Fruit fly (Drosophila melanogaster): ENCODE measurements around the gene Kap3.

The Kap3 gene

DNA sequence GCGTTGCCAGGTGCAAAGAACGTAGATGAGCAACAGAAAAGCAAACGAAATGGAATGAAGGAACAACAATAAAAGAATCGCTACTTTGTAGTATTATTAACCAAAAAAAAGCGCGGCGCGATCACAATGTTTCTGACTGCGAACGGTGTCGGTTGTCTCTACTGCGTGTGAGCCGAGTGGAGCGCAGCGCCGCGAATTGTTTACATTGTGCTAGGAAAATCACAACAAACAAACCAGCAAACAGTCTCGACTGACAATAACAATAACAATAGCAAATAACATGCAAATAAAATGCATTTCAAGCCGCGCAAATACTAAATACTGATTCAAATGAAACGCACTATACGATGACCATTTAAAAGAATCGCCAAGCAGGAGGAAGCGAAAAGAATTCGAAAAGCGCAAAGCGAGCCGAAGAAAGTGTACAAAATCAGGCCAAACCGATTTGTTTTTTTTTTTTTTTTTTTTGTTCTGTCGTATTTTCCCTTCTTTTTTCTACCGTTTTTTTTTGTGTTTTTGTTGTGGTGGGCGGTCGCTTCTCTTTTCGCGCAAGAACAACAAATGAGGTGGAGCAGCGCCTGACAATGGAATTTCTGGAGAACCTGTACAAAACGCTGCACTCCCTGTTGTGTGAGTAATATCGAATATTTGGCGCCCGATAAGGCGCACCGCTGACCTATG lies at the start of gene Kap3, which contains the start of gene CG34348:
Gene Kap3 (minus strand): TSS at position 217 of the 681 bp plus-strand sequence.
Gene CG34348 (plus strand): TSS at position 6 of the 681 bp plus-strand sequence.
- no peak for TF ChIP-seq CG17801 (GFP tag; optimal IDR thresholded peaks at IDR 0.05; ENCODE audit: partially characterized antibody)

DNA sequence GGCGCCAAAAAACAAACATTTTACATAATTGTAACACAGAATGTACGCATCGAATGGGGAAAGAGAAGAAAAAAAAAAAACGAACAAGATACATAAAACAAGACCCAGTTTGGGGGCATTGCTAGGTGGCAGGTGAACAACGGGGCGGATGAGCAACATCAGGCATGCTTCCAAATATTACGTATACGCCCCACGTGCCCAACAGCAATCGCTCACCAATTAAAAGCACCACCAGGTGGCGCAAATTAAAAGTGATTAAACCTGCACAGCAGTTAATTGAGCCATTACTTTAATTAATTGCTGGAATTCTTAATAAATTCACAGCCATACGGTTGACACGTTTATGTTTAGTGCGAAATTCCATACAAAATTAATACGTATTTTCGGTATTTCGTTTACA lies 45.6 kb upstream of the Kap3 start:
- no peak for TF ChIP-seq CG17801 (GFP tag; optimal IDR thresholded peaks at IDR 0.05; ENCODE audit: partially characterized antibody)

DNA sequence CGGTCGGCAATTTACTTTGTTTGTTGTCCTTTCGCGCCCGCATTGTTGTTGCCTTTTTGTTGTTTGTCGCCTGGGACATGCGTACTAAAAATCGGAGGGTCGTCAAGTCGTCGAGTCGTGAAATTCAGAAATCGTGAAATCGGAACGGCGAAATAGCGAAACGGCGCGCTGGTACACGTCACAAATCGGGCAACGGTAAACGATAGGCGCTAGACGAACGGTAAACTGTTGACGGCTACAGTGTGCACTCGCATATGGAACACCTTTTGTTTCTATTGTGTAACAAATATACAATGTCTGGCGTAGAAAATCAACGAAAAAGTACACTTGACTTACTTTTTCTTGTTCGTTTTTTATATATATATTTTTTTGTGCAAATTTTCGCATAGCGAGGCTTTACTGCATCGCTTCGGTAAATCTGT lies 44.1 kb upstream of the Kap3 start:
- no peak for TF ChIP-seq CG17801 (GFP tag; optimal IDR thresholded peaks at IDR 0.05; ENCODE audit: partially characterized antibody)

DNA sequence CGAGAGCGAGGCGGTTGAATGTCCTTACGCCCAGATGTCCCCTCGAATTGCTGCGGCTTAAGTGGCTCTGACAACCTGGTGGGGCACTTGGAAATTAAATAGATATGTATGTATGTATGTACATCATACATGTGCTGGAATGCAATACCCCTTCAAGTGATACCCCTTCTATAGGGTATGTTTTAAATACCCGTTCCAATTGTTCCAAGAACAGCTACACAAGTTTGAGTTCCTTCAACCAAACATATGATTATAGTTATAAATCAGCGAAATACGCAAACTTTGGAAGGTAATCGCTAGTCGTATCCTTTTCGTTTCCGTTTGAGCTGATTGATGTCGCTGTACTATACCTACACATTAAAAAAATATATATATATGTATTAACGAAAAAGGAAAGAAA lies 43.6 kb upstream of the Kap3 start:
- no peak for TF ChIP-seq CG17801 (GFP tag; optimal IDR thresholded peaks at IDR 0.05; ENCODE audit: partially characterized antibody)

DNA sequence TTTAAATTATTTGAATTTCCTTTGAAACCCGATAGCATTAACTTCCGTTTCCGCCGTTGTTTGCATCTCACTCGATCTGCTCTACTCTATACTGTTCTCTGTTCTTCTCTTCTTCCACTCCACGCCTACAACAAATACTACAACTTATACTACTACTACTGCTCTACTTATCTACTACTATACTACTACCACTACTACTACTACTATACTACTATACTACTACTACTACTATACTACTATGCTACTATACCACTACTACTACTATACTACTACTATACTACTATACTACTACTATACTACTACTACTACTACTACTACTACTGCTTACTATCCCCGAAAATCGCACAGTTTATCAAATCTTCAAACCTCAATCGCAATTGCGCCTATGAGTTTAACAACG lies 42.7 kb upstream of the Kap3 start:
- TF ChIP-seq CG17801 (GFP tag; optimal IDR thresholded peaks at IDR 0.05; ENCODE audit: partially characterized antibody) = no peak

- no peak for TF ChIP-seq CG17801 (GFP tag; optimal IDR thresholded peaks at IDR 0.05; ENCODE audit: partially characterized antibody)
These were observed 39.9 kb upstream of the Kap3 start for dm6 chrX:11379747-11380146.

DNA sequence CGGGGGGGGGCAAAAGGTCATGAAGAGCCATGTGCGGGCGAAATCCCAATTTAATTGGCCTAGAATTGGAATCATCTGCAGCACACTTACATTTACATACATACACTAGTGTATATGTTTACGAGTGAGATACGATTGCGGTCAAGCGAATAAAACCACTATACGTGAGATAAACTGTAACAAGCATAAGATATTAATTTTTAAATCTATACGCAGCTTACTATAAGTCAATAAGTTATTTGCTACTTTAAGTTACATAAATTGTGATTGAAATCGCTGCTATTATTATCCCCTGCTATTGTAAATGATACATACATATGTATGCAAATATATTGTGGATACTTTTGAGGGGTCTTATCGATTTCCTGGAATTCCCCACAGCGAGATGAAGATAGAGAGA lies 39.3 kb upstream of the Kap3 start:
- peak; percentile 48 for TF ChIP-seq CG17801 (GFP tag; optimal IDR thresholded peaks at IDR 0.05; ENCODE audit: partially characterized antibody)

dm6 chrX:11378388-11378787 lies 38.5 kb upstream of the Kap3 start:
- no peak for TF ChIP-seq CG17801 (GFP tag; optimal IDR thresholded peaks at IDR 0.05; ENCODE audit: partially characterized antibody)

DNA sequence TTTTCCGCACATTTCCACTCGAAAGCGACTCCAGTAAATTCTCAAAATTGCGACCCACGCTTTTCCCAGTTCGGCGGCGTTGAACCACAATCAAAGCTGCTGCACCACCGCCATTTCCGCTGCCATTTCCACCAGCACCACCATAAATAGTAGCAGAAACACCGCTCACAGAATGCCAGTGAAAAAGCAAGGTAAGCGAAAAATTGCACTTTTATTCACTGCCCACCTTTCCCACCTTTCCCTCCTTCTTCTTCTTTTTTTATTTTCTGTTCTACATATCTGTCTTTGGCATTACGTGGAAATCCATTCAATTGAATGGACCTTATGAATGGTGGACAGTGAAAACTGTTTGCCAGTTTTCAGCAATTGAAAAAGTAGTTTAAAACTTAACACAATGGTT lies 34.4 kb upstream of the Kap3 start:
- no peak for TF ChIP-seq CG17801 (GFP tag; optimal IDR thresholded peaks at IDR 0.05; ENCODE audit: partially characterized antibody)

DNA sequence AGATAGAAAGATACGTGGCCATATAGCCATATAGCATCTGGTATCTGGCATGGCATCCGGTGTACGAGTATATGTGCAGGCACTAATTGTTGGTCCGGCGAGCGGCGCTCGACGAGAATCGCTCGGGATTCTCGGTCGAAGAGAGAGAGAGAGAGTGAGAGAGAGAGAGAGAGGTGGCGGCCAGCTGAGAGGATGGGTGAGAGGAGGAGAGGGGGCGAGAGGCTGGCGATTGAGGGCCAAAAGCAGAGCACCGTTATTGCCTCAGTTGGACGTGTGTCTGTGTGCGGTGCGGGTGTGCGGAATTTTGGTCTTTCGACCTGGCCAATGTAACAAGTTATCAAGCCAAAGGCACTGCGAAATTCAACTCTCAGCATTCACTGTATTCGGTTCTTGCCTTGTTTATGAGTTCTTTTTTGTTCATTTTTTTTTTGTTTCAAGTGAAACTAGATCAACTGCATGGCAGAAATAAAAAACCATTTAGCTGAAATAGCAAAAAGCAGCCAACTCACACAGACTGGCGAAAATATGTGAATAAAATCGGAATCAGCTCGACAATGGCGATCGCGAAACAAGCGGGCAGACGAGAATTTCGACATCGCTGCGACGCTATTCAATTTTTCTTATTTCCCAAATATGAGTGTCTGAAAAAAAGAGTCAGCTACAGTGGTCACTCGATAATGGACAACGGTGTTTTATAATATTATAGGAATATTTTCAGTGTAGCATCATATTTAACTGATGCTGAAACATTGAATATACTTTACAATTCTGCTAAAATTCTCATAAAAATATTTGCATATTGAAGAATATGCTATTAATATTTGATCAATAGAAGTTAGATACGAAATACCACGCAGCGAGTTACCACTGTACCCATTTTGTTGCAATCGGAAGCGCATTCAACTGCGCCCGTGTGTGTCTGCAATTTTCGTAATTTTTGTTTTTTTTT lies 33.2 kb upstream of the Kap3 start:
- peak; percentile 94 for TF ChIP-seq CG17801 (GFP tag; optimal IDR thresholded peaks at IDR 0.05; ENCODE audit: partially characterized antibody)

- TF ChIP-seq CG17801 (GFP tag; optimal IDR thresholded peaks at IDR 0.05; ENCODE audit: partially characterized antibody) = no peak
These were observed 31.7 kb upstream of the Kap3 start for dm6 chrX:11371613-11372012.

dm6 chrX:11370792-11371191 lies 30.9 kb upstream of the Kap3 start:
- TF ChIP-seq CG17801 (GFP tag; optimal IDR thresholded peaks at IDR 0.05; ENCODE audit: partially characterized antibody) = no peak

dm6 chrX:11369374-11369773 lies 29.5 kb upstream of the Kap3 start, which contains the start of gene dlg1:
Gene dlg1 (plus strand): TSS chrX:11369665.
- no peak for TF ChIP-seq CG17801 (GFP tag; optimal IDR thresholded peaks at IDR 0.05; ENCODE audit: partially characterized antibody)

DNA sequence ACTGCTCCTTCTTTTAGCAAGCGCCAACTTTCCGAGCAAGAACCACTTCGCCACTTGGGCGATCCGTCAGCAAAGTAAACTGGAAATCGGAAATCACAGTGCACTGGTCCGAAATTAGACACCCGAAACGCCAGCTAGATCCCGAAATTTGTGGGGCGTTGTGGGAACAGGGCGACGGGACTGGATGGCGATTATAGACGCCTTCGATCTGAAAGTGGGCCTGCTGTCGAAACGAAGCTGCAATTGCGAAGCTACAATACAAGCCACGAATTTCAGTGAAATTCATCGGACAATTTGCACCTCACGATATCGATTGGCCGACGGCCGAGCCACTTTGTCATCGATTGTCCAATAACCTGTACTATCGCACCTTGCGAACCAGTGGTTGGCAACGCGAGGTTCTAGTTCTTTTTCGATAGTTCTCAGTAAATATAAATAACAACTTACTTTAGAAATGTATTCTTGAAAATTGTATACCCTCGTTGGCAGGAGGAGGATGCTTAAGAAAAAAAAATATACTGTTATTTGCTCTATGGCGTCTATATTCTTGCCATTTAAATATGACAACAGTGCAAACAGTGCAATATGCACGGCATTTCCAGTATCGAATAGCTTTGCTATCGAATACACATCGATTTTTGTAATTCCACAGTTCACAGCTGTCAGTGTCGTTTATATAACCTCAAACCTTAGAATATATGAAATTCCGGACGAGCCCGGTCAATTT lies 28.1 kb upstream of the Kap3 start, which contains the start of the genes hop and Tim8:
Gene hop (minus strand): TSS at position 316 of the 727 bp plus-strand sequence.
Gene Tim8 (plus strand): TSS at position 663 of the 727 bp plus-strand sequence.
- no peak for TF ChIP-seq CG17801 (GFP tag; optimal IDR thresholded peaks at IDR 0.05; ENCODE audit: partially characterized antibody)

DNA sequence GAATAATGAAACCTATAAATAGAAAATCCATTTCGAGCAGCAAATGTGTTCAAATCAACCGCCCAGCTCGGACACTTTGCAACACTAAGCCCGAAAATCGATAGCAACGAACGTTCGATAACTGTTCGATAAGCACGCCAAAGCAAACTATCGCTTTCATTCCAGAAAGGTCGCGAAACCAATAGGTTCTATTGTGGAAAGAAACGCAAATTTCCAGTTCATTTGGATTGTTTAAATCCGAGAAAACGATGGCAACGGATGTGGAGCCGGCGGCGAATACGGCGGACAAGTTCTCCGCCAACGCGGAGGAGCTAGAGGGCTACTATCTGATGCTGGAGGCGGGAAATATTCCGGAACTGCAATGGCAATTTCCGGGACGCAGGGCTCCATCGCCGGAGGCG lies 19.2 kb upstream of the Kap3 start, which contains the start of gene Pa1:
Gene Pa1 (plus strand): TSS at position 156 of the 401 bp plus-strand sequence.
- TF ChIP-seq CG17801 (GFP tag; optimal IDR thresholded peaks at IDR 0.05; ENCODE audit: partially characterized antibody) = peak; percentile 68

Measured in ovary, adult (tissue).